Worm (Caenorhabditis elegans) whole organism, late embryonic: ENCODE measurements around the gene srh-111.

Source experiments
- C38D4.7 ChIP-seq: fragments of 200-800 bp; sonication (Bioruptor generic); optimal IDR thresholded peaks from 2 replicates; lab custom pipeline; 2018; ENCODE audit warnings: mild to moderate bottlenecking, missing genetic modification characterization, moderate library complexity, missing compliant biosample characterization
- F13H6.1 ChIP-seq: sonication (generic microtip); optimal IDR thresholded peaks from 2 replicates; lab custom pipeline; 2016; ENCODE audit warnings: missing genetic modification characterization, missing compliant biosample characterization
- K02D7.2 ChIP-seq: sonication (generic microtip); optimal IDR thresholded peaks from 2 replicates; lab custom pipeline; 2017; ENCODE audit warnings: mild to moderate bottlenecking, missing genetic modification characterization, missing compliant biosample characterization
- K09A11.1 ChIP-seq: sonication (generic microtip); optimal IDR thresholded peaks from 2 replicates; lab custom pipeline; 2017; ENCODE audit warnings: antibody characterized with exemption, mild to moderate bottlenecking, missing genetic modification characterization, missing compliant biosample characterization; ENCODE audit not compliant: insufficient read depth
- T23F11.4 ChIP-seq: fragments of 200-800 bp; sonication (Bioruptor generic); optimal IDR thresholded peaks from 2 replicates; lab custom pipeline; 2018; ENCODE audit warnings: mild to moderate bottlenecking, missing genetic modification characterization, missing compliant biosample characterization
- ahr-1 ChIP-seq: sonication (generic microtip); optimal IDR thresholded peaks from 2 replicates; lab custom pipeline; 2016; ENCODE audit warnings: missing genetic modification characterization, missing compliant biosample characterization
- ceh-14 ChIP-seq: sonication (generic microtip); optimal IDR thresholded peaks from 2 replicates; lab custom pipeline; 2016; ENCODE audit warnings: missing genotype, missing genetic modification characterization, missing compliant biosample characterization
- ceh-18 ChIP-seq: sonication (generic microtip); optimal IDR thresholded peaks from 2 replicates; lab custom pipeline; 2016; ENCODE audit warnings: missing genetic modification characterization, missing compliant biosample characterization
- ceh-2 ChIP-seq: sonication (generic microtip); optimal IDR thresholded peaks from 2 replicates; lab custom pipeline; 2016; ENCODE audit warnings: missing genotype, missing genetic modification characterization, missing compliant biosample characterization
- ceh-22 ChIP-seq: sonication (generic microtip); optimal IDR thresholded peaks from 2 replicates; lab custom pipeline; 2017; ENCODE audit warnings: missing biosample characterization, missing genetic modification characterization
- ceh-24 ChIP-seq: sonication (generic microtip); optimal IDR thresholded peaks from 2 replicates; lab custom pipeline; 2016; ENCODE audit warnings: mild to moderate bottlenecking, missing genetic modification characterization, missing compliant biosample characterization
- ceh-30 ChIP-seq: fragments of 150-350 bp; optimal IDR thresholded peaks from 2 replicates; lab custom pipeline; 2014; ENCODE audit warnings: missing biosample characterization, missing genetic modification characterization
- ceh-31 ChIP-seq: sonication (generic microtip); optimal IDR thresholded peaks from 2 replicates; lab custom pipeline; 2016; ENCODE audit warnings: missing genetic modification characterization, missing compliant biosample characterization
- ceh-34 ChIP-seq: sonication (generic microtip); optimal IDR thresholded peaks from 2 replicates; lab custom pipeline; 2016; ENCODE audit warnings: mild to moderate bottlenecking, missing genetic modification characterization, missing compliant biosample characterization
- ceh-45 ChIP-seq: fragments of 200-800 bp; sonication (Bioruptor generic); IDR thresholded peaks from 2 replicates; pipeline ENCODE4 v1.3.6; 2022; ENCODE audit warnings: missing genetic modification reagents, missing genetic modification characterization, missing compliant biosample characterization
- ceh-48 ChIP-seq: sonication (generic microtip); optimal IDR thresholded peaks from 2 replicates; lab custom pipeline; 2016; ENCODE audit warnings: missing genetic modification characterization, inconsistent platforms, missing compliant biosample characterization
- dmd-4 ChIP-seq: sonication (generic microtip); optimal IDR thresholded peaks from 2 replicates; lab custom pipeline; 2016; ENCODE audit warnings: borderline replicate concordance, missing genetic modification characterization, missing compliant biosample characterization
- dve-1 ChIP-seq: sonication (generic microtip); optimal IDR thresholded peaks from 2 replicates; lab custom pipeline; 2017; ENCODE audit warnings: antibody characterized with exemption, mild to moderate bottlenecking, missing genetic modification characterization, missing compliant biosample characterization
- elt-4 ChIP-seq: sonication (generic microtip); optimal IDR thresholded peaks from 2 replicates; lab custom pipeline; 2016; ENCODE audit warnings: missing genetic modification characterization, missing compliant biosample characterization
- eyg-1 ChIP-seq: sonication (generic microtip); optimal IDR thresholded peaks from 2 replicates; lab custom pipeline; 2016; ENCODE audit warnings: missing genotype, missing genetic modification characterization, missing compliant biosample characterization
- fax-1 ChIP-seq: sonication (generic microtip); optimal IDR thresholded peaks from 2 replicates; lab custom pipeline; 2016; ENCODE audit warnings: missing genotype, missing genetic modification characterization, missing compliant biosample characterization
- fkh-10 ChIP-seq: fragments of 150-350 bp; optimal IDR thresholded peaks from 2 replicates; lab custom pipeline; 2014; ENCODE audit warnings: missing biosample characterization, missing genetic modification reagents, missing genetic modification characterization
- fkh-6 ChIP-seq: sonication (generic microtip); optimal IDR thresholded peaks from 2 replicates; lab custom pipeline; 2016; ENCODE audit warnings: missing genetic modification characterization, missing compliant biosample characterization
- gmeb-2 ChIP-seq: sonication (generic microtip); optimal IDR thresholded peaks from 2 replicates; lab custom pipeline; 2016; ENCODE audit warnings: missing genetic modification characterization, inconsistent platforms, missing compliant biosample characterization
- hlh-13 ChIP-seq: fragments of 200-800 bp; sonication (Bioruptor generic); optimal IDR thresholded peaks from 2 replicates; lab custom pipeline; 2018; ENCODE audit warnings: mild to moderate bottlenecking, missing genetic modification characterization, missing compliant biosample characterization
- hlh-15 ChIP-seq: sonication (generic microtip); optimal IDR thresholded peaks from 2 replicates; lab custom pipeline; 2016; ENCODE audit warnings: missing genetic modification characterization, missing compliant biosample characterization
- hlh-30 ChIP-seq: sonication (generic microtip); optimal IDR thresholded peaks from 2 replicates; lab custom pipeline; 2017; ENCODE audit warnings: antibody characterized with exemption, missing genetic modification characterization, missing compliant biosample characterization; ENCODE audit not compliant: insufficient read depth
- hlh-8 ChIP-seq: sonication (generic microtip); optimal IDR thresholded peaks from 2 replicates; lab custom pipeline; 2016; ENCODE audit warnings: missing genotype, missing genetic modification characterization, missing compliant biosample characterization
- lim-6 ChIP-seq: sonication (generic microtip); optimal IDR thresholded peaks from 2 replicates; lab custom pipeline; 2016; ENCODE audit warnings: missing genetic modification characterization, missing compliant biosample characterization
- lin-11 ChIP-seq: fragments of 200-800 bp; sonication (Bioruptor generic); optimal IDR thresholded peaks from 2 replicates; lab custom pipeline; 2018; ENCODE audit warnings: mild to moderate bottlenecking, missing genetic modification characterization, missing compliant biosample characterization
- mec-3 ChIP-seq: sonication (generic microtip); optimal IDR thresholded peaks from 2 replicates; lab custom pipeline; 2016; ENCODE audit warnings: borderline replicate concordance, missing genetic modification characterization, missing compliant biosample characterization
- nhr-11 ChIP-seq: fragments of 150-350 bp; optimal IDR thresholded peaks from 2 replicates; lab custom pipeline; 2014; ENCODE audit warnings: missing biosample characterization, missing genetic modification characterization
- nhr-232 ChIP-seq: sonication (generic microtip); optimal IDR thresholded peaks from 2 replicates; lab custom pipeline; 2016; ENCODE audit warnings: missing genetic modification characterization, missing compliant biosample characterization
- pag-3 ChIP-seq: sonication (generic microtip); optimal IDR thresholded peaks from 2 replicates; lab custom pipeline; 2016; ENCODE audit warnings: missing compliant biosample characterization, missing genetic modification characterization, borderline replicate concordance
- pat-9 ChIP-seq: fragments of 200-800 bp; sonication (Bioruptor generic); optimal IDR thresholded peaks from 2 replicates; lab custom pipeline; 2018; ENCODE audit warnings: mild to moderate bottlenecking, missing genetic modification characterization, moderate library complexity, missing compliant biosample characterization
- pha-2 ChIP-seq: sonication (generic microtip); optimal IDR thresholded peaks from 2 replicates; lab custom pipeline; 2017; ENCODE audit warnings: mild to moderate bottlenecking, missing genetic modification characterization, missing compliant biosample characterization
- pha-4 ChIP-seq: fragments of 150-350 bp; optimal IDR thresholded peaks from 2 replicates; lab custom pipeline; 2018; ENCODE audit warnings: missing biosample characterization, missing genetic modification reagents, missing genetic modification characterization
- pqm-1 ChIP-seq: sonication (generic microtip); optimal IDR thresholded peaks from 2 replicates; lab custom pipeline; 2016; ENCODE audit warnings: missing genetic modification characterization, missing compliant biosample characterization
- rnt-1 ChIP-seq: sonication (generic microtip); optimal IDR thresholded peaks from 2 replicates; lab custom pipeline; 2016; ENCODE audit warnings: missing genetic modification characterization, missing compliant biosample characterization
- syd-9 ChIP-seq: sonication (generic microtip); optimal IDR thresholded peaks from 2 replicates; lab custom pipeline; 2016; ENCODE audit warnings: mild to moderate bottlenecking, missing genetic modification characterization, moderate library complexity, missing compliant biosample characterization
- tbx-7 ChIP-seq: sonication (generic microtip); optimal IDR thresholded peaks from 2 replicates; lab custom pipeline; 2016; ENCODE audit warnings: missing genotype, missing genetic modification characterization, missing compliant biosample characterization
- unc-86 ChIP-seq: sonication (generic microtip); optimal IDR thresholded peaks from 2 replicates; lab custom pipeline; 2016; ENCODE audit warnings: missing genetic modification characterization, missing compliant biosample characterization
- zip-5 ChIP-seq: sonication (generic microtip); optimal IDR thresholded peaks from 2 replicates; lab custom pipeline; 2016; ENCODE audit warnings: missing genetic modification characterization, missing compliant biosample characterization

The srh-111 gene

ce11 chrV:17485078-17485477 is at the start of gene srh-111:
srh-111 (minus strand) TSS chrV:17485178.
- TF ChIP-seq ceh-18 (tag; lab: Kevin White, UChicago) (no peak), ceh-31 (tag; lab: Kevin White, UChicago) (no peak), ceh-2 (tag; lab: Kevin White, UChicago) (no peak), syd-9 (no peak), pqm-1 (no peak), fax-1 (tag; lab: Kevin White, UChicago) (no peak), ceh-45 (GFP tag; lab: Robert Waterston, UW) (no peak), hlh-30 (tag; lab: Kevin White, UChicago) (no peak), pat-9 (tag; lab: Kevin White, UChicago) (no peak), mec-3 (no peak), pha-2 (no peak), lim-6 (no peak), C38D4.7 (GFP tag; lab: Kevin White, UChicago) (no peak), hlh-13 (no peak), ceh-24 (no peak), K09A11.1 (no peak), ceh-30 (tag; lab: Kevin White, UChicago) (no peak), zip-5 (tag; lab: Kevin White, UChicago) (no peak), F13H6.1 (tag; lab: Kevin White, UChicago) (no peak), fkh-6 (tag; lab: Kevin White, UChicago) (no peak)

ce11 chrV:17533200-17533599 is 48.2 kb upstream of the srh-111 start:
- TF ChIP-seq K09A11.1: no peak
- TF ChIP-seq unc-86 (tag; lab: Kevin White, UChicago): no peak
- no peak for TF ChIP-seq hlh-8 (tag; lab: Kevin White, UChicago)
- no peak for TF ChIP-seq F13H6.1 (tag; lab: Kevin White, UChicago)
- TF ChIP-seq nhr-232 (tag; lab: Kevin White, UChicago): no peak
- no peak for TF ChIP-seq eyg-1 (tag; lab: Kevin White, UChicago)
- TF ChIP-seq dve-1 (tag; lab: Kevin White, UChicago): no peak
- TF ChIP-seq fkh-10 (GFP tag; lab: Kevin White, UChicago): no peak
- TF ChIP-seq fax-1 (tag; lab: Kevin White, UChicago): no peak
- no peak for TF ChIP-seq ahr-1 (tag; lab: Kevin White, UChicago)
- TF ChIP-seq dmd-4 (tag; lab: Kevin White, UChicago): no peak
- no peak for TF ChIP-seq lim-6
- no peak for TF ChIP-seq lin-11

- TF ChIP-seq pag-3 (no peak), K09A11.1 (no peak), T23F11.4 (GFP tag; lab: Kevin White, UChicago) (no peak), lim-6 (no peak), ceh-18 (tag; lab: Kevin White, UChicago) (no peak), tbx-7 (tag; lab: Kevin White, UChicago) (no peak), rnt-1 (tag; lab: Kevin White, UChicago) (no peak), pha-4 (no peak), ceh-22 (tag; lab: Kevin White, UChicago) (no peak), unc-86 (tag; lab: Kevin White, UChicago) (no peak)
Measured at ce11 chrV:17532686-17533085, 47.7 kb upstream of the srh-111 start, which contains the start of gene C18D4.3. C18D4.3 (minus strand) TSS chrV:17532786.

ce11 chrV:17531410-17531809 is 46.4 kb upstream of the srh-111 start, which contains the start of gene C18D4.4:
C18D4.4 (minus strand) TSS chrV:17531510.
- TF ChIP-seq T23F11.4 (GFP tag; lab: Kevin White, UChicago): no peak
- TF ChIP-seq nhr-11: no peak
- TF ChIP-seq fkh-6 (tag; lab: Kevin White, UChicago): no peak
- no peak for TF ChIP-seq ceh-34 (tag; lab: Kevin White, UChicago)
- no peak for TF ChIP-seq ceh-14 (tag; lab: Kevin White, UChicago)
- TF ChIP-seq mec-3: no peak
- no peak for TF ChIP-seq gmeb-2
- TF ChIP-seq ceh-48 (tag; lab: Kevin White, UChicago): no peak
- no peak for TF ChIP-seq pat-9 (tag; lab: Kevin White, UChicago)
- TF ChIP-seq ahr-1 (tag; lab: Kevin White, UChicago): no peak
- TF ChIP-seq ceh-22 (tag; lab: Kevin White, UChicago): no peak
- no peak for TF ChIP-seq hlh-15
- no peak for TF ChIP-seq K02D7.2 (tag; lab: Kevin White, UChicago)
- no peak for TF ChIP-seq nhr-232 (tag; lab: Kevin White, UChicago)
- TF ChIP-seq C38D4.7 (GFP tag; lab: Kevin White, UChicago): no peak
- TF ChIP-seq elt-4 (tag; lab: Kevin White, UChicago): no peak
- no peak for TF ChIP-seq pha-4
- TF ChIP-seq tbx-7 (tag; lab: Kevin White, UChicago): no peak
- TF ChIP-seq, all 69 proteins: peak for 0
